Worm (Caenorhabditis elegans) whole organism, early embryonic: ENCODE measurements around the gene somi-1.

Experiments
- B0310.2 ChIP-seq: sonication (generic microtip); optimal IDR thresholded peaks from 2 replicates; lab custom pipeline; 2016; ENCODE audit warnings: mild to moderate bottlenecking, missing genetic modification characterization, missing compliant biosample characterization
- F13C5.2 ChIP-seq: sonication (generic microtip); optimal IDR thresholded peaks from 2 replicates; lab custom pipeline; 2017; ENCODE audit warnings: mild to moderate bottlenecking, missing genetic modification characterization, inconsistent platforms, missing compliant biosample characterization
- aly-1 ChIP-seq: sonication (generic microtip); optimal IDR thresholded peaks from 2 replicates; lab custom pipeline; 2016; ENCODE audit warnings: missing genetic modification characterization, missing compliant biosample characterization
- ama-1 ChIP-seq: fragments of 150-350 bp; optimal IDR thresholded peaks from 2 replicates; lab custom pipeline; 2014
- ceh-13 ChIP-seq: fragments of 200-800 bp; sonication (Bioruptor generic); optimal IDR thresholded peaks from 2 replicates; lab custom pipeline; 2018; ENCODE audit warnings: mild to moderate bottlenecking, missing genetic modification characterization, missing compliant biosample characterization
- ceh-36 ChIP-seq: sonication (generic microtip); optimal IDR thresholded peaks from 2 replicates; lab custom pipeline; 2016; ENCODE audit warnings: missing genetic modification characterization, inconsistent platforms, missing compliant biosample characterization
- ets-7 ChIP-seq: sonication (generic microtip); optimal IDR thresholded peaks from 2 replicates; lab custom pipeline; 2016; ENCODE audit warnings: missing genotype, missing genetic modification characterization, missing compliant biosample characterization
- flt-1 ChIP-seq: fragments of 200-800 bp; sonication (Bioruptor generic); IDR thresholded peaks from 2 replicates; pipeline ENCODE4 v1.3.6; 2022; ENCODE audit warnings: missing genetic modification characterization, missing compliant biosample characterization
- hmbx-1 ChIP-seq: sonication (generic microtip); optimal IDR thresholded peaks from 2 replicates; lab custom pipeline; 2016; ENCODE audit warnings: mild to moderate bottlenecking, missing genetic modification characterization, missing compliant biosample characterization
- hmg-4 ChIP-seq: fragments of 200-800 bp; sonication (Bioruptor generic); optimal IDR thresholded peaks from 2 replicates; lab custom pipeline; 2018; ENCODE audit warnings: mild to moderate bottlenecking, missing genetic modification characterization, missing compliant biosample characterization
- hnd-1 ChIP-seq: sonication (generic microtip); optimal IDR thresholded peaks from 2 replicates; lab custom pipeline; 2016; ENCODE audit warnings: missing genetic modification characterization, missing compliant biosample characterization
- pes-1 ChIP-seq: fragments of 200-800 bp; sonication (Bioruptor generic); IDR thresholded peaks from 2 replicates; pipeline ENCODE4 v1.3.6; 2022; ENCODE audit warnings: missing genetic modification reagents, missing genetic modification characterization, missing compliant biosample characterization
- scrt-1 ChIP-seq: fragments of 200-800 bp; sonication (Bioruptor generic); IDR thresholded peaks from 2 replicates; pipeline ENCODE4 v1.3.6; 2022; ENCODE audit warnings: missing genetic modification characterization, missing compliant biosample characterization
- sea-1 ChIP-seq: fragments of 200-800 bp; sonication (Bioruptor generic); conservative IDR thresholded peaks from 2 replicates; pipeline ENCODE4 v1.3.6; 2022; ENCODE audit warnings: missing genetic modification characterization, missing compliant biosample characterization
- tbx-11 ChIP-seq: fragments of 200-800 bp; sonication (Bioruptor generic); IDR thresholded peaks from 2 replicates; pipeline ENCODE4 v1.3.6; 2022; ENCODE audit warnings: missing genetic modification characterization, missing compliant biosample characterization
- tbx-37 ChIP-seq: fragments of 200-800 bp; sonication (Bioruptor generic); conservative IDR thresholded peaks from 2 replicates; pipeline ENCODE4 v1.3.6; 2022; ENCODE audit warnings: missing genetic modification reagents, missing genetic modification characterization, missing compliant biosample characterization
- tra-4 ChIP-seq: sonication (generic microtip); optimal IDR thresholded peaks from 2 replicates; lab custom pipeline; 2017; ENCODE audit warnings: missing genetic modification characterization, missing compliant biosample characterization

The somi-1 gene

DNA sequence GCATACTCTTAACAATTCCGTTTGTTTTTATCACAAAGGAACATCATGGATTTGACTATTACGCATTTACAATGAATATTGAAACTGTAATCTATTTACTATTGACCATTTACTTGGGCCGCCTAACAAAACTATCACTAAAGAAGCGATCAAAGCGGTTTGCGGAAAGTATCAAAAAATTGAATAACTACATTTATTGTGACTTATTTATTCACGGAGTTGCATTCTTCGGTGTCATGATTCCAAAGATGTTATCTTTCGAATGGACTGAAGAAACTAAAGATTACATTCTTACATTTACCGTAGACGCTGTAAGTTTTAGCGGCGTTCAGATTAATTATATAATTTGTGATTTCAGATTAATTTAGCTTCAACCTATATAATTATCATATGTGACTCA lies 27.0 kb downstream of the somi-1 start:
- TF ChIP-seq B0310.2 (tag; lab: Kevin White, UChicago) = no peak
- no peak for TF ChIP-seq tbx-11
- TF ChIP-seq aly-1 (tag; lab: Kevin White, UChicago) = no peak

DNA sequence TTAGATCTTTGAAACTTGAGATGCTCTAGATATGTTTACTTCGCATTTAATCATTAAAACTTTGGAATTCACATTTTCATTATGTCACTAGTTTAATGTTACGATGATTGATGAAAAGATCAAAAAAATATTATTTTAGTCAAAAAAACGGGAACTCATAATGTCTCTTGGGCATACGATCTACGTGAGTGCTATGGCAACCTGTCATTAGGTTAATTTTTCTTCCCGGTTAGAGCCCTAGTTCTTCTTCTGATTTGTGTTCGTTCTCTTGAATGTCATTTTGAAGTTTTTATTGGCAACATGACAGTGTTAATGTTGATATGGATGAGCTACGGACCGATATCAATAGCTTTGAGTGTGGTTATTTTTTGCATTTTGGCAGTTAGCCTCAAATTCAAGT lies 27.8 kb downstream of the somi-1 start, which contains the start of gene srg-46:
Gene srg-46 (plus strand): TSS at position 301 of the 400 bp plus-strand sequence.
- TF ChIP-seq B0310.2 (tag; lab: Kevin White, UChicago) = no peak

DNA sequence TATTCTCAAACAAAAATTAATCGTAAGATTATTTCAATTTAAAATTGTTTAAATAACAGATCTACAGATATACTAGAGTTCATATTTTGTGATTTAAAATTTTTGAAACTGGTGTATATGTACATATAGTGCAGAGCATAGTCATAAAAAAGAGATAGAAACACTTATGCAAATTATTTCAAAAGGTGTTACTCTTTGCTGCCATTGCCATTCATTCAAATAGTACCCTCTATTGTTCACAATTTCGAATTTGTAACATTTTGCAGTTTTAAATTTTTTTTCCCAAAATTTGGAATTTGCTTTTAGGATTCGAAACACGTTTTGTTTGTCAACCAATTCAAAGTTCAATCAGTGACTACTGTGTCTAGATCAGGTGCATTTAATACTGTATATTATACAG lies 30.9 kb downstream of the somi-1 start, which contains the start of gene F32H5.4:
Gene F32H5.4 (plus strand): TSS at position 301 of the 400 bp plus-strand sequence.
- TF ChIP-seq tbx-11 (no peak), scrt-1 (GFP tag; lab: Robert Waterston, UW) (no peak), pes-1 (no peak), sea-1 (GFP tag; lab: Robert Waterston, UW) (no peak), tbx-37 (no peak), tra-4 (tag; lab: Kevin White, UChicago) (no peak), B0310.2 (tag; lab: Kevin White, UChicago) (no peak), ceh-36 (tag; lab: Kevin White, UChicago) (no peak), ceh-13 (GFP tag; lab: Kevin White, UChicago) (no peak), hmg-4 (GFP tag; lab: Kevin White, UChicago) (no peak), flt-1 (GFP tag; lab: Robert Waterston, UW) (no peak), F13C5.2 (no peak), ama-1 (no peak), ets-7 (tag; lab: Kevin White, UChicago) (no peak), aly-1 (tag; lab: Kevin White, UChicago) (no peak)

DNA sequence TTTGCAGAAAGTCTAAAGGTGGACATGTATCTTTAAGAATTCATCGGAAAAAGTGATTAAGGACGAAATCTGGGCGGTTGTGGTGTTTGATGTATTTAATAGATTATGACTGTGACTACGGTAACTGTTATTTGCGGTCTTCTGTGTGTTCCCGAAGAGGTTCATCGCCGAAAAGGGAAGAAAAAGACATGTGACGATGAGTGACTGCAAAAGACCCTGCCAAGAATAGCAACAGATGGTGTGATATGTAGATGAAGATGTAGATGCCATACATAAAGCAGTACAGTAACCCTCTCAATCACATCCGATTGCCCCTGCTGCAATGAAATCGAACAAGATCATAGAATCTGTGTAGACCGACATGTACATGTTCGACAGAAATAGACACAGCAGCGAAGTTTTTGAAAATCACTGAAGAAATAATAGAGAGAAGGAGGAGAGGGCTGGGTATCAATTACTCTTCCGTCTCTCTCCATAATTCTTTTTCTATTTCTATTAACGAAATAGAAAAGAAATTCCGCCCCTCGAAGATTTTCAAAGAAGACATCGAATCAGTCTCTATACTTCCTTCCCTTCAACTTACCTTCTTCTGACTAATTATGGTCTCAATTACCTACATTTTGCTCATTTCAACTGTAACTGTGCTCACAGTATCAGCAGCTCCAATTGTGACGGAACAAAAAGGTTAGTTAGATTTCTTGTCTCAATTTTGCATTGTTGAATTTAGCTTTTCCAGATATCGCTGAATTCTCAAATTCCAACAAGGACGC lies 32.2 kb downstream of the somi-1 start, which contains the start of gene F32H5.3:
Gene F32H5.3 (plus strand): TSS at position 513 of the 770 bp plus-strand sequence.
- TF ChIP-seq scrt-1 (GFP tag; lab: Robert Waterston, UW) = no peak
- TF ChIP-seq flt-1 (GFP tag; lab: Robert Waterston, UW) = no peak
- no peak for TF ChIP-seq aly-1 (tag; lab: Kevin White, UChicago)
- TF ChIP-seq B0310.2 (tag; lab: Kevin White, UChicago) = no peak

DNA sequence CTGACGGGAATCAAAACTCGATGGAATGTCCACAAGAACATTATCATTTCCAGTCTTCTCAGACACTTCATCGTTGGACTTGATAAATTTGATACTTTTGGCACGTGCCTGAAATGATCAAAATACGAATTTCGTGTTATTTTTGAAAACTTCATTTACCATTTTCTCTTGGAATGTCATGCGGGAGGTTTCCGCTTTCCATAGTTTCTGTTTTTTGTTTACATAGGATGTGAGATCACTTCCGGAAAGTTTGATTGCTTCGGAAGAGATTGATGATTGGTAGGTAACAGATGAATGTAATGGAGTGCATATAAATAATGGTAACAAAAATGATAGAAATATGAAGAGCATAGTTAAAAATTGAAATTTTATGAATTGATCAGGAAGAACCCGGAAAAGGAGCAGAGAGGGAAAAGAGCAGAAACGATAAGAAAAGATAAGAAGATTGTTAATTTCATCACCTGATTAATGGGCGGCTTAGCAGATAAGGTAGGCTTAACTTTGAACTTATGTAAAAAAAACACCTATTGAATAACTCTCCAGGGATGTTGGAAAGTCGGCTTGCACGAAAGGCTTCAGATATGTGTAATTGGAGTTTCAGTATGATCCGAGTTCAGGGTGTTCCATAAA lies 33.4 kb downstream of the somi-1 start, which contains the start of gene F32H5.1:
Gene F32H5.1 (minus strand): TSS at position 386 of the 630 bp plus-strand sequence.
- TF ChIP-seq aly-1 (tag; lab: Kevin White, UChicago) (no peak), ceh-13 (GFP tag; lab: Kevin White, UChicago) (no peak), tra-4 (tag; lab: Kevin White, UChicago) (no peak), tbx-37 (no peak), pes-1 (no peak), ets-7 (tag; lab: Kevin White, UChicago) (no peak)

DNA sequence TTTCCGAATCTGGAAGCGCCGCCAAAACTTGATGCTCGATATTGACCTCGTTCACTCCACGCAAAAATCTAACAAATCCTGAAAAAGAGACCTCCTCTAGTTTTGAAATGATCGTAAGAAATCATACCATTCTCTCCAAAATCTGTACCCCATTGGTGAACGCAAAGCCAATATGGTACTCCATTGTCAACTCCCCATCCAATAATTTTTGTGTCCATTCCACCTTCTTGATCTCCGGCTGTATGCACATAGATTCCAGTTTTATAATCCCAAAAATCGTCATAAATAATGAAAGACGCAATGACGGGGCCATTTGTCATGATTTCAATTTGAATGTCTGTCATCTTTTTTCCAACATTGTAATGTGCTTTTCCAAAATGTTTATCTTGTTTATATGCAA lies 35.0 kb downstream of the somi-1 start:
- no peak for TF ChIP-seq F13C5.2
- no peak for TF ChIP-seq sea-1 (GFP tag; lab: Robert Waterston, UW)
- no peak for TF ChIP-seq ceh-36 (tag; lab: Kevin White, UChicago)
- no peak for TF ChIP-seq tbx-37
- TF ChIP-seq ets-7 (tag; lab: Kevin White, UChicago) = no peak
- TF ChIP-seq ama-1 = no peak
- TF ChIP-seq tbx-11 = no peak

DNA sequence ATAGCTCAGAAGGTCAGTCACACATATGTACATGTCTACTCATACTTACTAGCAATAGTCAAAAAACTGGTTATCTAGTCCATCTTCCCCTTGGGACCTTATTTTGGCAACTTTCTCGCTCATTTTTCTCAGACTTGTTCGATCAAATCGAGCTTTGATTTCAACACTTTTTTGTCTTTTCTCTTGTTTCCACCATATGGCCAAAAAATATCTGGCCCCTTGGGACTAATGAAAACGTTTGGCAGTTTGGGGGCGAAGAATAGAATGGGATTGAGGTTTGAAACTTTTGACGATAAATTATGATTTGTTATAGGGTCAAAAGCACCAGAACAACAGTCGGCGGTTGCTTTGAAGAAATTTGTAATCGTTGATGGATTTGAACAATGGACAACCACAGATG lies 38.8 kb downstream of the somi-1 start:
- TF ChIP-seq ets-7 (tag; lab: Kevin White, UChicago) (no peak), scrt-1 (GFP tag; lab: Robert Waterston, UW) (no peak)

DNA sequence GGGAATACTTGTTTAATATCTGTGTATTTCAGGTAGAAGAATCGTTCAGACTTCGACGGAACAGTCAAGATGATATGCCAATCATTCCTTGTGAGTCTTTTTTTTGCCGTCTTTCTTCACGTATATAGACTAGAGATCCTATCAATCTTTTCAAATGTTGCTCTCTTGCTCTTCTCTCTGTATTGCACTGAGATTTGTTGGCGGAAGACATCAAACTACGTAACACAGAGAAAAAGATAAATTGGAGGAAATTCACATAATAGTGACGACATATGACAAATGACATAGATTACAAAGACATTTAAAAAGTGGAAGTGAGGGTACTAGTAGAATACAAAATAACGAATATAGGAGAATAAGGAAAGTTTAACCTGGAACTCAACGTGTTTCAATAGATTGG lies 39.4 kb downstream of the somi-1 start:
- no peak for TF ChIP-seq tbx-37
- no peak for TF ChIP-seq scrt-1 (GFP tag; lab: Robert Waterston, UW)
- TF ChIP-seq ceh-13 (GFP tag; lab: Kevin White, UChicago) = no peak
- no peak for TF ChIP-seq B0310.2 (tag; lab: Kevin White, UChicago)
- TF ChIP-seq ama-1 = no peak

DNA sequence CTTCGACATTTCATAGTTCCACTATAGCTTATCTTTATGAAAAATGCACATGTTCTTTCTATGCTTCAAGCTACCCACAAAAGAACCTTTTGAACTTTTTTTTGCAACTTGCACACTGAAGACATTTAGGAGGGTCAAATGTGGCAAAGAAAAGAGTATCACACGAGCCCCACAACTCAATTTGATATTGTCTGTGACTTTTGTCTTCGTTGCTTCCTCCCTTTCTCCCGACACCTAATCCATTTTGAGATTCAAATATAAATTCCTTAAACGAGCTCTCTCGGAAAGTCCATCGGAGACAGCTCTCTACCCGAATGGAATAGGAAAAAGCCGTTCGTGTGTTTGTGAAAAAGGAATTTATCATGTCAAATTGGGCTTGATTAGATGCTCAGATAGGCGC lies 40.9 kb downstream of the somi-1 start:
- TF ChIP-seq ceh-36 (tag; lab: Kevin White, UChicago) = no peak
- TF ChIP-seq hmg-4 (GFP tag; lab: Kevin White, UChicago) = no peak

DNA sequence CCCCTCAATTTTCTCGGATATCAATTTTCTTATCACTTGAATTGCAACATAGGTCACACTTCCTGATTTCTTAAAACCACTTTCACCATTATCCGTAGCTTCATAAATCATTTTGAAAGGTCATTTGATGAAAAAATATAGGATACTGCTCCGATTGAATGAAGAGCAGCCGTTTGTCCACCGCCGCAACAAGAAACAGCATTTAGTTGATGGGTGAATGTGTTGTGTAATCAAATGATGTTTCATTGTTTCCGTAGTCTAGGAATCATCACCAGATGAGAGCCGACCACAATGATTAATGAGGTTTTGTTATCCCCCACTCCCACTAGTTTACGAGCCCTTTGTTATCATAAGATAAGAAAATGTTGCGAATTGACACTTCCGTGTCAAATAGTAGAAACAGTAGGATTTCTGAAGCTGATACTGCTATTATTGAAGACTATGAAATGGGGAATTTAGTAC lies 45.3 kb downstream of the somi-1 start, which contains the start of gene twk-43:
Gene twk-43 (plus strand): TSS at position 412 of the 462 bp plus-strand sequence.
- TF ChIP-seq ceh-13 (GFP tag; lab: Kevin White, UChicago) (no peak), B0310.2 (tag; lab: Kevin White, UChicago) (no peak), aly-1 (tag; lab: Kevin White, UChicago) (no peak), ama-1 (no peak), ceh-36 (tag; lab: Kevin White, UChicago) (no peak), pes-1 (no peak), F13C5.2 (no peak), scrt-1 (GFP tag; lab: Robert Waterston, UW) (no peak), sea-1 (GFP tag; lab: Robert Waterston, UW) (no peak), hnd-1 (tag; lab: Kevin White, UChicago) (no peak), flt-1 (GFP tag; lab: Robert Waterston, UW) (no peak), tbx-37 (no peak), tbx-11 (no peak), hmbx-1 (no peak)
